Fruit fly (Drosophila melanogaster): ENCODE results near the gene CG7988.

CG7988 gene

dm6 chr3R:18199177-18199884, 21.0 kb upstream of the CG7988 start, which contains the start of the genes Ssdp and CG7985 (continued):
- TF ChIP-seq CG14710 (tag; optimal IDR thresholded peaks at IDR 0.05) (peak; percentile 47), Sry-β (GFP tag; optimal IDR thresholded peaks at IDR 0.05) (no peak), B-H2 (GFP tag; optimal IDR thresholded peaks at IDR 0.05) (no peak), Bteb2 (GFP tag; optimal IDR thresholded peaks at IDR 0.05) (no peak), Neu2 (GFP tag; optimal IDR thresholded peaks at IDR 0.05; ENCODE audit: borderline replicate concordance) (no peak), Mrtf (GFP tag; IDR thresholded peaks at IDR 0.05) (no peak), CG2712 (tag; optimal IDR thresholded peaks at IDR 0.05) (peak; percentile 26), gsb-n (tag; optimal IDR thresholded peaks at IDR 0.05) (no peak), tap (tag; optimal IDR thresholded peaks at IDR 0.05) (no peak), CG3838 (GFP tag; optimal IDR thresholded peaks at IDR 0.05) (no peak), Max (GFP tag; optimal IDR thresholded peaks at IDR 0.05) (peak; percentile 24), CG10267 (tag; optimal IDR thresholded peaks at IDR 0.05) (peak; percentile 8), Pdp1 (GFP tag; optimal IDR thresholded peaks at IDR 0.05) (no peak), Sry-δ (GFP tag; optimal IDR thresholded peaks at IDR 0.05) (peak; percentile 27), CTCF (GFP tag; optimal IDR thresholded peaks at IDR 0.05) (peak; percentile 16), Sox102F (GFP tag; optimal IDR thresholded peaks at IDR 0.05) (no peak), CG42726 (GFP tag; IDR thresholded peaks at IDR 0.05; ENCODE audit: partially characterized antibody) (no peak), CG14441 (GFP tag; IDR thresholded peaks at IDR 0.05) (no peak), CG34376 (GFP tag; optimal IDR thresholded peaks at IDR 0.05) (no peak), trem (tag; optimal IDR thresholded peaks at IDR 0.05) (peak; percentile 64), gfzf (GFP tag; optimal IDR thresholded peaks at IDR 0.05) (peak; percentile 81), MBD-R2 (GFP tag; IDR thresholded peaks at IDR 0.05) (no peak), CG1529 (GFP tag; optimal IDR thresholded peaks at IDR 0.05) (no peak), grau (tag; optimal IDR thresholded peaks at IDR 0.05) (no peak), Kr (GFP tag; optimal IDR thresholded peaks at IDR 0.05) (no peak), CG17328 (GFP tag; IDR thresholded peaks at IDR 0.05) (no peak), salm (tag; optimal IDR thresholded peaks at IDR 0.05) (no peak), CG31441 (GFP tag; IDR thresholded peaks at IDR 0.05) (no peak), CG12659 (GFP tag; optimal IDR thresholded peaks at IDR 0.05) (peak; percentile 74), zen2 (GFP tag; IDR thresholded peaks at IDR 0.05; ENCODE audit: partially characterized antibody) (no peak), YL-1 (GFP tag; optimal IDR thresholded peaks at IDR 0.05) (peak; percentile 42), fd96Cb (tag; optimal IDR thresholded peaks at IDR 0.05) (no peak), zen (tag; optimal IDR thresholded peaks at IDR 0.05) (no peak), lilli (GFP tag; optimal IDR thresholded peaks at IDR 0.05) (no peak), CG2129 (GFP tag; IDR thresholded peaks at IDR 0.05; ENCODE audit: partially characterized antibody) (no peak), ken (GFP tag; IDR thresholded peaks at IDR 0.05) (no peak), CG18764 (GFP tag; optimal IDR thresholded peaks at IDR 0.05) (no peak), CG32772 (GFP tag; IDR thresholded peaks at IDR 0.05) (no peak), CG15011 (GFP tag; optimal IDR thresholded peaks at IDR 0.05) (no peak), vvl (GFP tag; IDR thresholded peaks at IDR 0.05) (no peak), sqz (GFP tag; optimal IDR thresholded peaks at IDR 0.05) (no peak), HLH54F (GFP tag; optimal IDR thresholded peaks at IDR 0.05) (no peak), Ets97D (GFP tag; optimal IDR thresholded peaks at IDR 0.05) (peak; percentile 66), CG10147 (GFP tag; optimal IDR thresholded peaks at IDR 0.05) (peak; percentile 12)

Data from whole organism, embryonic.